Fruit fly (Drosophila melanogaster): Measurements from ENCODE around the gene CG3634.

The CG3634 gene

dm6 chr3L:20778224-20779063, 30.6 kb downstream of the CG3634 start, which contains the start of the genes Pex16 and Pex14:
TSS of gene Pex16 (minus strand) at chr3L:20778264.
TSS of gene Pex14 (plus strand) at chr3L:20778799.
- no peak for TF ChIP-seq Jra (GFP tag; optimal IDR thresholded peaks at IDR 0.05)
- peak; percentile 73 for TF ChIP-seq HLH106 (tag; optimal IDR thresholded peaks at IDR 0.05)
- no peak for TF ChIP-seq dsf (GFP tag; optimal IDR thresholded peaks at IDR 0.05; ENCODE audit: borderline replicate concordance)
- TF ChIP-seq OdsH (GFP tag; optimal IDR thresholded peaks at IDR 0.05): peak; percentile 53
- no peak for TF ChIP-seq Dif (GFP tag; optimal IDR thresholded peaks at IDR 0.05; ENCODE audit: partially characterized antibody)
- TF ChIP-seq Hr83 (GFP tag; optimal IDR thresholded peaks at IDR 0.05; ENCODE audit: poor library complexity, severe bottlenecking): peak; percentile 24
- TF ChIP-seq CrebA (GFP tag; optimal IDR thresholded peaks at IDR 0.05; ENCODE audit: borderline replicate concordance): no peak
- peak; percentile 65 for TF ChIP-seq br (GFP tag; optimal IDR thresholded peaks at IDR 0.05)
- peak; percentile 66 for TF ChIP-seq sv (GFP tag; optimal IDR thresholded peaks at IDR 0.05)
- TF ChIP-seq jim (GFP tag; optimal IDR thresholded peaks at IDR 0.05): no peak
- TF ChIP-seq pan (optimal IDR thresholded peaks at IDR 0.05): no peak
- no peak for TF ChIP-seq tai (GFP tag; optimal IDR thresholded peaks at IDR 0.05)
- no peak for TF ChIP-seq dmrt93B (GFP tag; optimal IDR thresholded peaks at IDR 0.05)
- TF ChIP-seq Mio (GFP tag; optimal IDR thresholded peaks at IDR 0.05): no peak
- peak; percentile 80 for TF ChIP-seq woc (GFP tag; optimal IDR thresholded peaks at IDR 0.05)
- TF ChIP-seq Rel (GFP tag; optimal IDR thresholded peaks at IDR 0.05): no peak
- no peak for TF ChIP-seq Rel (tag; optimal IDR thresholded peaks at IDR 0.05)
- no peak for TF ChIP-seq brk (GFP tag; optimal IDR thresholded peaks at IDR 0.05)
- TF ChIP-seq N (GFP tag; optimal IDR thresholded peaks at IDR 0.05): no peak
- TF ChIP-seq usp (GFP tag; optimal IDR thresholded peaks at IDR 0.05): no peak
- peak; percentile 69 for TF ChIP-seq fru (GFP tag; optimal IDR thresholded peaks at IDR 0.05)
- peak; percentile 52 for TF ChIP-seq Sp1 (GFP tag; optimal IDR thresholded peaks at IDR 0.05)
- TF ChIP-seq GATAd (GFP tag; optimal IDR thresholded peaks at IDR 0.05): no peak
- peak in 1 of 2 experiments; percentile 80 for TF ChIP-seq foxo (GFP tag; optimal IDR thresholded peaks at IDR 0.05)
- no peak for TF ChIP-seq dl (GFP tag; optimal IDR thresholded peaks at IDR 0.05; ENCODE audit: insufficient read depth in 1 of 2, partially characterized antibody in 2 of 2)
- TF ChIP-seq psq (GFP tag; optimal IDR thresholded peaks at IDR 0.05): peak; percentile 38
- peak; percentile 94 for TF ChIP-seq rgr (GFP tag; optimal IDR thresholded peaks at IDR 0.05)
- TF ChIP-seq Abd-B (GFP tag; optimal IDR thresholded peaks at IDR 0.05): no peak
- TF ChIP-seq Vsx2 (GFP tag; optimal IDR thresholded peaks at IDR 0.05; ENCODE audit: partially characterized antibody): no peak
- TF ChIP-seq ey (GFP tag; optimal IDR thresholded peaks at IDR 0.05): peak; percentile 72
- TF ChIP-seq Hr78 (GFP tag; optimal IDR thresholded peaks at IDR 0.05): no peak
- TF ChIP-seq sage (GFP tag; optimal IDR thresholded peaks at IDR 0.05): no peak
- peak; percentile 28 for TF ChIP-seq CG9705 (GFP tag; optimal IDR thresholded peaks at IDR 0.05)
- peak; percentile 56 for TF ChIP-seq Hnf4 (GFP tag; optimal IDR thresholded peaks at IDR 0.05)
- no peak for TF ChIP-seq Myc (optimal IDR thresholded peaks at IDR 0.05)
- TF ChIP-seq lola (GFP tag; optimal IDR thresholded peaks at IDR 0.05): no peak
- peak; percentile 57 for TF ChIP-seq h (GFP tag; optimal IDR thresholded peaks at IDR 0.05)
- no peak for TF ChIP-seq Dfd (GFP tag; optimal IDR thresholded peaks at IDR 0.05)
- TF ChIP-seq CG32264 (GFP tag; optimal IDR thresholded peaks at IDR 0.05): no peak

- no peak for TF ChIP-seq pan (optimal IDR thresholded peaks at IDR 0.05)
- TF ChIP-seq Sp1 (GFP tag; optimal IDR thresholded peaks at IDR 0.05): no peak
- TF ChIP-seq brk (GFP tag; optimal IDR thresholded peaks at IDR 0.05): no peak
- no peak for TF ChIP-seq Hr83 (GFP tag; optimal IDR thresholded peaks at IDR 0.05; ENCODE audit: poor library complexity, severe bottlenecking)
- TF ChIP-seq Vsx2 (GFP tag; optimal IDR thresholded peaks at IDR 0.05; ENCODE audit: partially characterized antibody): no peak
- TF ChIP-seq Rel (GFP tag; optimal IDR thresholded peaks at IDR 0.05): no peak
- peak; percentile 78 for TF ChIP-seq Rel (tag; optimal IDR thresholded peaks at IDR 0.05)
- TF ChIP-seq usp (GFP tag; optimal IDR thresholded peaks at IDR 0.05): no peak
- TF ChIP-seq dsf (GFP tag; optimal IDR thresholded peaks at IDR 0.05; ENCODE audit: borderline replicate concordance): no peak
Measured at dm6 chr3L:20777496-20777895, 31.6 kb downstream of the CG3634 start.
